Fruit fly (Drosophila melanogaster): ENCODE data around the gene dgt4.

dgt4 gene

DNA sequence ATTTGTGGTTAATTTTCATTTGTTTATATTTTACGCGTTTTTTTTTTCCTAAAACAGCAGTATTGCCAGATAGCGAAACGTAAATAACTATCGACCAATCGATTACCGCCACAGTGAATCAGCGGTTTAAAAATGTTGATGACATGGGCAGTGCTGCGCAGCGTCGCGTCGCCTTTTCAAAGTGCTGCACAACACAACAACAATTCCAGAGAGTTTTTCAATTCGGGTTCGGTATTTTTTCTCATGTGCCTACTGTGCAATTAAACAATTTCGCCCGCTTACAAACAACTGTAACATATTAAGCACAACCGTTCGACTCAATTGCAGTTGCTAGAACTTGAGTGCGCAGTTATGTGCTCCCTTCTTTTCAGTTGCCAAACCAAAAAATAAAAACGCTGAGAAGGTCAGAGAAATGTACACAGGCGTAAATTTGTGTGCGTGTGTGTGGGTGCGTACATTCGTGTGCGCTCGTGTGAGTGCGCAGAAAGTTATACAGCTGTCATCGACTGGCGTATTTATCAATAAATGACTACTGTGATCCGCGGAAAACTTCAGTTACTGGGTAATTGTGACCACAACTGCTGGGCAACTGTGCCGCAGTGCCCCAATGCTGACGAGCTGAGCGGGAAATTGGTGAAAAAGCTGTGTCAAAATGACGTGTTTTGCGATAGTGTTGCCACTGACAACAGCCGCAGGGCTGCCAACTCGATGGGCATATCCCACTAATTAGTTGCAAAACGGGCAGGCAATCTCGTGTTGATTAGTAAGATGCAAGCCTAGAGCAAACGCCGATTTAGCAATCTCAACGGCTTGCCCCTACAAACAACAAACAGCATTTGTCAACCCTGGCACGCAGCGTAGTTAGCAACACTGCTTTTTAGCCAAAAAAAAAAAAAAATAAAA lies 3.6 kb downstream of the dgt4 start, which contains the start of the genes tyf and Tip60 (continued):
- TF ChIP-seq Jarid2 (GFP tag; optimal IDR thresholded peaks at IDR 0.05) (no peak), CG8478 (optimal IDR thresholded peaks at IDR 0.05) (peak; percentile 56), Trl (optimal IDR thresholded peaks at IDR 0.05) (no peak), Trl (GFP tag; optimal IDR thresholded peaks at IDR 0.05) (peak; percentile 27), trh (GFP tag; optimal IDR thresholded peaks at IDR 0.05) (no peak), CG12659 (GFP tag; optimal IDR thresholded peaks at IDR 0.05) (peak; percentile 35), CG10959 (GFP tag; IDR thresholded peaks at IDR 0.05) (no peak), mld (GFP tag; IDR thresholded peaks at IDR 0.05; ENCODE audit: partially characterized antibody) (0 out of 3 replicates have a peak, but pooled peaks have one; percentile 16), Med (GFP tag) (peak; percentile 78), grn (GFP tag; optimal IDR thresholded peaks at IDR 0.05) (no peak), Pdp1 (GFP tag; optimal IDR thresholded peaks at IDR 0.05) (no peak), CG10654 (GFP tag; optimal IDR thresholded peaks at IDR 0.05) (no peak), CG1529 (GFP tag; optimal IDR thresholded peaks at IDR 0.05) (no peak), vfl (GFP tag; optimal IDR thresholded peaks at IDR 0.05) (peak; percentile 12), CG8359 (GFP tag; optimal IDR thresholded peaks at IDR 0.05; ENCODE audit: borderline replicate concordance) (no peak), eve (GFP tag; optimal IDR thresholded peaks at IDR 0.05) (no peak), sim (GFP tag; IDR thresholded peaks at IDR 0.05) (no peak), Eip74EF (GFP tag; optimal IDR thresholded peaks at IDR 0.05) (no peak), CG1602 (GFP tag; optimal IDR thresholded peaks at IDR 0.05) (no peak), Doc3 (GFP tag; IDR thresholded peaks at IDR 0.05; ENCODE audit: partially characterized antibody) (peak; percentile 37; the same call in 2 of the 3 replicates), CG10366 (GFP tag; IDR thresholded peaks at IDR 0.05) (no peak), CG2889 (GFP tag; IDR thresholded peaks at IDR 0.05) (no peak), run (tag; optimal IDR thresholded peaks at IDR 0.05) (no peak), pan (optimal IDR thresholded peaks at IDR 0.05) (no peak), pan (GFP tag; optimal IDR thresholded peaks at IDR 0.05 in 1 of 2, IDR thresholded peaks at IDR 0.05 in 1 of 2) (no peak), CG4282 (GFP tag; optimal IDR thresholded peaks at IDR 0.05) (no peak), Opbp (GFP tag; IDR thresholded peaks at IDR 0.05; ENCODE audit: partially characterized antibody) (peak; percentile 58; the same call in 1 of the 3 replicates), CG7372 (GFP tag; IDR thresholded peaks at IDR 0.05) (no peak), tgo (GFP tag; IDR thresholded peaks at IDR 0.05) (no peak), CG12299 (tag; optimal IDR thresholded peaks at IDR 0.05) (no peak), Sox102F (GFP tag; optimal IDR thresholded peaks at IDR 0.05) (no peak), CG4424 (GFP tag; optimal IDR thresholded peaks at IDR 0.05) (no peak), ttk (GFP tag; IDR thresholded peaks at IDR 0.05) (no peak), CG7745 (tag; optimal IDR thresholded peaks at IDR 0.05) (no peak), CG14667 (GFP tag; IDR thresholded peaks at IDR 0.05) (no peak), bcd (GFP tag; optimal IDR thresholded peaks at IDR 0.05) (no peak), hbn (GFP tag; IDR thresholded peaks at IDR 0.05; ENCODE audit: partially characterized antibody) (peak; percentile 40; the same call in 1 of the 2 replicates), sna (GFP tag; IDR thresholded peaks at IDR 0.05; ENCODE audit: partially characterized antibody) (0 out of 2 replicates have a peak, but pooled peaks have one; percentile 27), esg (GFP tag; conservative IDR thresholded peaks at IDR 0.05) (no peak), CG2120 (GFP tag; optimal IDR thresholded peaks at IDR 0.05) (peak; percentile 56), CG4328 (GFP tag; optimal IDR thresholded peaks at IDR 0.05) (no peak), CG4854 (GFP tag; optimal IDR thresholded peaks at IDR 0.05) (no peak), ab (GFP tag; optimal IDR thresholded peaks at IDR 0.05) (no peak), CG10147 (GFP tag; optimal IDR thresholded peaks at IDR 0.05) (no peak), Sry-δ (GFP tag; optimal IDR thresholded peaks at IDR 0.05) (peak; percentile 68), CG5953 (GFP tag; IDR thresholded peaks at IDR 0.05) (no peak), CG2712 (tag; optimal IDR thresholded peaks at IDR 0.05) (no peak), ranshi (GFP tag; IDR thresholded peaks at IDR 0.05) (no peak), ash1 (GFP tag; optimal IDR thresholded peaks at IDR 0.05) (no peak)

All from whole organism, embryonic.